Worm (Caenorhabditis elegans) whole organism, young adult: ENCODE data around the gene drh-1.

Experiments
- B0261.1 ChIP-seq: sonication (generic microtip); optimal IDR thresholded peaks from 2 replicates; lab custom pipeline; 2016; ENCODE audit warnings: mild to moderate bottlenecking, missing genetic modification characterization, moderate library complexity, missing compliant biosample characterization
- F55B11.4 ChIP-seq: sonication (generic microtip); optimal IDR thresholded peaks from 2 replicates; lab custom pipeline; 2016; ENCODE audit warnings: missing compliant biosample characterization, missing genetic modification characterization, borderline replicate concordance; ENCODE audit not compliant: insufficient read depth
- akir-1 ChIP-seq: fragments of 200-800 bp; sonication (Bioruptor generic); optimal IDR thresholded peaks from 2 replicates; lab custom pipeline; 2018; ENCODE audit warnings: mild to moderate bottlenecking, missing genetic modification characterization, moderate library complexity, missing compliant biosample characterization
- madf-8 ChIP-seq: fragments of 200-800 bp; sonication (Bioruptor generic); conservative IDR thresholded peaks from 2 replicates; pipeline ENCODE4 v1.3.6; 2022; ENCODE audit warnings: missing genetic modification reagents, missing genetic modification characterization, missing compliant biosample characterization
- nhr-179 ChIP-seq: sonication (generic microtip); optimal IDR thresholded peaks from 2 replicates; lab custom pipeline; 2016; ENCODE audit warnings: mild to moderate bottlenecking, missing genetic modification characterization, missing compliant biosample characterization
- nhr-90 ChIP-seq: sonication (generic microtip); optimal IDR thresholded peaks from 2 replicates; lab custom pipeline; 2016; ENCODE audit warnings: missing genotype, mild to moderate bottlenecking, missing genetic modification characterization, missing compliant biosample characterization
- snpc-4 ChIP-seq, 5 experiments: fragments of 150-350 bp in 1 of 5; sonication (generic microtip) in 4 of 5; optimal IDR thresholded peaks; 2 replicates each; lab custom pipeline; 2014 to 2018; ENCODE audit warnings: missing genetic modification characterization in 5 of 5, missing biosample characterization in 3 of 5, antibody characterized with exemption in 2 of 5, mild to moderate bottlenecking in 2 of 5, missing compliant biosample characterization in 2 of 5, missing genotype in 2 of 5, moderate library complexity in 2 of 5, missing genetic modification reagents in 1 of 5

ce11 chrIV:6606587-6606986 is 6.6 kb downstream of the drh-1 start:
- TF ChIP-seq akir-1: no peak
- TF ChIP-seq B0261.1 (tag; lab: Kevin White, UChicago): no peak
- no peak for TF ChIP-seq madf-8 (GFP tag; lab: Robert Waterston, UW)
- no peak for TF ChIP-seq snpc-4 (GFP tag; optimal IDR thresholded peaks at IDR 0.05; lab: Kevin White, UChicago)
- TF ChIP-seq snpc-4 (tag; optimal IDR thresholded peaks at IDR 0.05; lab: Kevin White, UChicago): no peak
- no peak for TF ChIP-seq F55B11.4 (tag; lab: Kevin White, UChicago)
- TF ChIP-seq nhr-179 (tag; lab: Kevin White, UChicago): no peak
- TF ChIP-seq nhr-90 (tag; lab: Kevin White, UChicago): no peak
